Worm (Caenorhabditis elegans): Measurements from ENCODE around the gene lat-1.

lat-1 gene

DNA sequence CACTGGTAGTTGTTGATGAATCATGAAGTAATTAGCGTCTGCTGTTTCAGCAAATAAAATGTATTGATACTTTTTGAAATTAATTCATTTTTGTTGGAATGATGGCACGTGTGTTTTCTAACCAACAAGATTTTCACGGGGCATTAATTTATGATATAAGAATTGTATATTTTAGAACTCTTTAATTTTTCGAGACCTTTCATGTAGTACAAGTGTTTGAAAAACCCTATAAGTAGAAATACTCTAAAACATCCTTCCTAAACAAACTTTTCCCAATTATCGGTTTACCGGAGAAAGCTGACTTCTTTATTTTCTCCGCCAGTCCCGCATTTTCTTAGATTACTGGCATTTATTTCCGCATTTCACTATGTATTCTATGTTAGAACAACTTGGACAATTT lies 37.0 kb upstream of the lat-1 start, which contains the start of gene snb-6:
TSS of gene snb-6 (minus strand) at position 101 of the 400 bp plus-strand sequence.
- TF ChIP-seq hlh-26 (GFP tag; conservative IDR thresholded peaks at IDR 0.05) (no peak), B0261.1 (tag; optimal IDR thresholded peaks at IDR 0.05) (no peak), hrde-1 (tag; optimal IDR thresholded peaks at IDR 0.05; ENCODE audit: borderline replicate concordance) (no peak), lir-1 (GFP tag; conservative IDR thresholded peaks at IDR 0.05) (no peak), T26A5.8 (tag; optimal IDR thresholded peaks at IDR 0.05) (no peak), ztf-26 (tag; optimal IDR thresholded peaks at IDR 0.05) (no peak), ekl-4 (GFP tag; IDR thresholded peaks at IDR 0.05) (no peak), F39B2.1 (GFP tag; IDR thresholded peaks at IDR 0.05) (no peak), lin-40 (tag; optimal IDR thresholded peaks at IDR 0.05) (no peak), snpc-1.1 (tag; optimal IDR thresholded peaks at IDR 0.05; ENCODE audit: insufficient read depth) (no peak), snpc-4 (GFP tag; optimal IDR thresholded peaks at IDR 0.05) (no peak), snpc-4 (tag; optimal IDR thresholded peaks at IDR 0.05) (no peak), fkh-3 (tag; optimal IDR thresholded peaks at IDR 0.05) (no peak), Y53G8AR.9 (GFP tag; conservative IDR thresholded peaks at IDR 0.05) (no peak), F57A8.1 (GFP tag; optimal IDR thresholded peaks at IDR 0.05) (no peak), aptf-2 (GFP tag; conservative IDR thresholded peaks at IDR 0.05) (no peak)

DNA sequence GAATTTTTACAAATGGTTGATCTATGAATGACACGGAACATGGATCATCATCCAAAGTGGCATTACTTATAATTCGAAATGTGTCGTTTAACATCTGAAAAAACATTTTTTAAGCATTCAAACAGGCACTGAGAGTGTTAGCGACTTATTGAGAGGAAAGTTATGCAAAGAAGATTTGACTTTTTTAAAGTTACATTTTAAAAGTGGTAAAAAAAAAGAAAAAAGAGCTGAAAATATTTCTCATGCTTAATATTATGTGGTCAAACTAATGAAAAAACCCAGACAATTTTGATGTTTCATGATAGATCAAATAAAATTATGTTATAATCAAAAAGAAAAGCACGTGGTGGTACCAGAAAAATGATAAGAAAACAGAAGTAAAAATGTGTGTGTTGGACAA lies 31.6 kb upstream of the lat-1 start, which contains the start of gene npr-20:
TSS of gene npr-20 (minus strand) at position 101 of the 400 bp plus-strand sequence.
- TF ChIP-seq snpc-1.1 (tag; optimal IDR thresholded peaks at IDR 0.05; ENCODE audit: insufficient read depth) = no peak
- no peak for TF ChIP-seq nfyb-1 (GFP tag; IDR thresholded peaks at IDR 0.05)
- TF ChIP-seq ztf-22 (GFP tag; optimal IDR thresholded peaks at IDR 0.05) = no peak
- no peak for TF ChIP-seq F23B12.7 (tag; optimal IDR thresholded peaks at IDR 0.05; ENCODE audit: insufficient read depth)
- no peak for TF ChIP-seq xnd-1 (tag; optimal IDR thresholded peaks at IDR 0.05)
- no peak for TF ChIP-seq sdz-38 (tag; optimal IDR thresholded peaks at IDR 0.05)
- TF ChIP-seq aptf-2 (GFP tag; conservative IDR thresholded peaks at IDR 0.05) = no peak
- no peak for TF ChIP-seq F39B2.1 (GFP tag; IDR thresholded peaks at IDR 0.05)
- no peak for TF ChIP-seq attf-3 (GFP tag; conservative IDR thresholded peaks at IDR 0.05)
- TF ChIP-seq egl-18 (GFP tag; IDR thresholded peaks at IDR 0.05) = no peak
- no peak for TF ChIP-seq hsf-1 (GFP tag; IDR thresholded peaks at IDR 0.05)
- no peak for TF ChIP-seq madf-8 (GFP tag; conservative IDR thresholded peaks at IDR 0.05)
- no peak for TF ChIP-seq tbx-9 (tag; optimal IDR thresholded peaks at IDR 0.05; ENCODE audit: borderline replicate concordance)
- TF ChIP-seq lin-54 (GFP tag; optimal IDR thresholded peaks at IDR 0.05) = no peak
- TF ChIP-seq ceh-27 (GFP tag; optimal IDR thresholded peaks at IDR 0.05) = no peak
- no peak for TF ChIP-seq die-1 (tag; optimal IDR thresholded peaks at IDR 0.05)
- no peak for TF ChIP-seq sptf-2 (GFP tag; optimal IDR thresholded peaks at IDR 0.05)
- no peak for TF ChIP-seq dpff-1 (tag; optimal IDR thresholded peaks at IDR 0.05)
- TF ChIP-seq F57A8.1 (GFP tag; optimal IDR thresholded peaks at IDR 0.05) = no peak
- no peak for TF ChIP-seq bed-2 (GFP tag; IDR thresholded peaks at IDR 0.05)

- TF ChIP-seq T26A5.8 (tag; optimal IDR thresholded peaks at IDR 0.05) = no peak
- peak; percentile 78 for TF ChIP-seq nhr-80 (tag; optimal IDR thresholded peaks at IDR 0.05)
- no peak for TF ChIP-seq chd-7 (tag; optimal IDR thresholded peaks at IDR 0.05)
These were observed 29.8 kb upstream of the lat-1 start for ce11 chrII:8866844-8867243.

- no peak for TF ChIP-seq lin-54 (GFP tag; optimal IDR thresholded peaks at IDR 0.05)
These were observed 22.8 kb upstream of the lat-1 start, which contains the start of gene T07D4.2 for ce11 chrII:8873842-8874241. Gene T07D4.2 (minus strand): TSS chrII:8873942.

Measured in whole organism, young adult.